Worm (Caenorhabditis elegans) whole organism, young adult: ENCODE measurements around the gene Y45F10B.9.
A peak's percentile ranks its signal among the peaks of the same experiment; 100 is the strongest.

Source experiments
- B0261.1 ChIP-seq: sonication (generic microtip); optimal IDR thresholded peaks from 2 replicates; lab custom pipeline; 2016; ENCODE audit warnings: mild to moderate bottlenecking, missing genetic modification characterization, moderate library complexity, missing compliant biosample characterization
- D2030.7 ChIP-seq: fragments of 200-800 bp; sonication (Bioruptor generic); IDR thresholded peaks from 2 replicates; pipeline ENCODE4 v1.3.6; 2022; ENCODE audit warnings: missing genetic modification reagents, missing genetic modification characterization, missing compliant biosample characterization
- F10E7.11 ChIP-seq: sonication (generic microtip); optimal IDR thresholded peaks from 2 replicates; lab custom pipeline; 2017; ENCODE audit warnings: mild to moderate bottlenecking, missing genetic modification characterization, moderate library complexity, missing compliant biosample characterization
- F33H1.4 ChIP-seq: fragments of 200-800 bp; sonication (Bioruptor generic); IDR thresholded peaks from 2 replicates; pipeline ENCODE4 v1.3.6; 2022; ENCODE audit warnings: missing genetic modification reagents, missing genetic modification characterization, missing compliant biosample characterization
- F57C9.4 ChIP-seq: sonication (generic microtip); optimal IDR thresholded peaks from 2 replicates; lab custom pipeline; 2017; ENCODE audit warnings: mild to moderate bottlenecking, missing genetic modification characterization, missing compliant biosample characterization
- K12H6.12 ChIP-seq: fragments of 200-800 bp; sonication (Bioruptor generic); optimal IDR thresholded peaks from 2 replicates; lab custom pipeline; 2018; ENCODE audit warnings: mild to moderate bottlenecking, missing genetic modification characterization, missing compliant biosample characterization
- Y53F4B.3 ChIP-seq: fragments of 200-800 bp; sonication (Bioruptor generic); IDR thresholded peaks from 2 replicates; pipeline ENCODE4 v1.3.6; 2022; ENCODE audit warnings: missing genetic modification reagents, missing genetic modification characterization, missing compliant biosample characterization
- Y56A3A.18 ChIP-seq: fragments of 200-800 bp; sonication (Bioruptor generic); IDR thresholded peaks from 2 replicates; pipeline ENCODE4 v1.3.6; 2022; ENCODE audit warnings: missing genetic modification reagents, missing genetic modification characterization, missing compliant biosample characterization
- Y95B8A.8 ChIP-seq: fragments of 200-800 bp; sonication (Bioruptor generic); IDR thresholded peaks from 2 replicates; pipeline ENCODE4 v1.3.6; 2022; ENCODE audit warnings: missing genetic modification reagents, missing genetic modification characterization, missing compliant biosample characterization
- attf-6 ChIP-seq: fragments of 200-800 bp; sonication (Bioruptor generic); IDR thresholded peaks from 2 replicates; pipeline ENCODE4 v1.3.6; 2022; ENCODE audit warnings: missing genetic modification reagents, missing genetic modification characterization, missing compliant biosample characterization
- dpff-1 ChIP-seq: sonication (generic microtip); optimal IDR thresholded peaks from 2 replicates; lab custom pipeline; 2017; ENCODE audit warnings: mild to moderate bottlenecking, missing genetic modification characterization, missing compliant biosample characterization
- egrh-3 ChIP-seq: fragments of 200-800 bp; sonication (Bioruptor generic); IDR thresholded peaks from 2 replicates; pipeline ENCODE4 v1.3.6; 2022; ENCODE audit warnings: missing genetic modification reagents, missing genetic modification characterization, missing compliant biosample characterization
- ekl-4 ChIP-seq: fragments of 200-800 bp; sonication (Bioruptor generic); IDR thresholded peaks from 2 replicates; pipeline ENCODE4 v1.3.6; 2022; ENCODE audit warnings: missing genetic modification reagents, missing genetic modification characterization, missing compliant biosample characterization
- fkh-3 ChIP-seq: sonication (generic microtip); optimal IDR thresholded peaks from 2 replicates; lab custom pipeline; 2016; ENCODE audit warnings: mild to moderate bottlenecking, missing genetic modification characterization, missing compliant biosample characterization
- him-1 ChIP-seq: sonication (generic microtip); optimal IDR thresholded peaks from 2 replicates; lab custom pipeline; 2016; ENCODE audit warnings: missing genotype, missing genetic modification reagents, missing genetic modification characterization, missing compliant biosample characterization
- hlh-26 ChIP-seq: fragments of 200-800 bp; sonication (Bioruptor generic); conservative IDR thresholded peaks from 2 replicates; pipeline ENCODE4 v1.3.6; 2022; ENCODE audit warnings: missing genetic modification reagents, missing genetic modification characterization, missing compliant biosample characterization
- hmg-1.2 ChIP-seq: fragments of 200-800 bp; sonication (Bioruptor generic); IDR thresholded peaks from 2 replicates; pipeline ENCODE4 v1.3.6; 2022; ENCODE audit warnings: missing genetic modification reagents, missing genetic modification characterization, missing compliant biosample characterization
- hsf-1 ChIP-seq: fragments of 200-800 bp; sonication (Bioruptor generic); IDR thresholded peaks from 2 replicates; pipeline ENCODE4 v1.3.6; 2022; ENCODE audit warnings: missing genetic modification reagents, missing genetic modification characterization, missing compliant biosample characterization
- lsl-1 ChIP-seq: fragments of 200-800 bp; sonication (Bioruptor generic); optimal IDR thresholded peaks from 2 replicates; lab custom pipeline; 2018; ENCODE audit warnings: mild to moderate bottlenecking, missing genetic modification characterization, moderate library complexity, missing compliant biosample characterization
- madf-6 ChIP-seq: fragments of 200-800 bp; sonication (Bioruptor generic); IDR thresholded peaks from 2 replicates; pipeline ENCODE4 v1.3.6; 2022; ENCODE audit warnings: missing genetic modification reagents, missing genetic modification characterization, missing compliant biosample characterization
- nfya-2 ChIP-seq: fragments of 200-800 bp; sonication (Bioruptor generic); IDR thresholded peaks from 2 replicates; pipeline ENCODE4 v1.3.6; 2022; ENCODE audit warnings: missing genetic modification reagents, missing genetic modification characterization, missing compliant biosample characterization
- nhr-80 ChIP-seq: sonication (generic microtip); optimal IDR thresholded peaks from 2 replicates; lab custom pipeline; 2016; ENCODE audit warnings: missing genetic modification characterization, missing compliant biosample characterization
- rcor-1 ChIP-seq: fragments of 200-800 bp; sonication (Bioruptor generic); IDR thresholded peaks from 2 replicates; pipeline ENCODE4 v1.3.6; 2022; ENCODE audit warnings: missing genetic modification reagents, missing genetic modification characterization, missing compliant biosample characterization
- rec-8 ChIP-seq, 2 experiments: sonication (generic microtip); optimal IDR thresholded peaks; 2 replicates each; lab custom pipeline; 2016; ENCODE audit warnings: mild to moderate bottlenecking in 2 of 2, missing genetic modification characterization in 2 of 2, missing genetic modification reagents in 2 of 2, missing genotype in 2 of 2, missing biosample characterization in 1 of 2, missing compliant biosample characterization in 1 of 2, moderate library complexity in 1 of 2
- snpc-1.1 ChIP-seq: sonication (generic microtip); optimal IDR thresholded peaks from 2 replicates; lab custom pipeline; 2017; ENCODE audit warnings: missing genetic modification characterization, mild to moderate bottlenecking, missing compliant biosample characterization, antibody characterized with exemption, moderate library complexity, missing genotype, missing genetic modification reagents; ENCODE audit not compliant: insufficient read depth
- snpc-1.3 ChIP-seq: sonication (generic microtip); optimal IDR thresholded peaks from 2 replicates; lab custom pipeline; 2017; ENCODE audit warnings: missing genetic modification characterization, mild to moderate bottlenecking, missing compliant biosample characterization, antibody characterized with exemption, moderate library complexity, missing genotype, missing genetic modification reagents; ENCODE audit not compliant: insufficient read depth
- snpc-3.4 ChIP-seq: sonication (generic microtip); optimal IDR thresholded peaks from 2 replicates; lab custom pipeline; 2017; ENCODE audit warnings: missing genetic modification characterization, mild to moderate bottlenecking, missing compliant biosample characterization, antibody characterized with exemption, moderate library complexity, missing genotype, missing genetic modification reagents
- snpc-4 ChIP-seq, 5 experiments: fragments of 150-350 bp in 1 of 5; sonication (generic microtip) in 4 of 5; optimal IDR thresholded peaks; 2 replicates each; lab custom pipeline; 2014 to 2018; ENCODE audit warnings: missing genetic modification characterization in 5 of 5, missing biosample characterization in 3 of 5, antibody characterized with exemption in 2 of 5, mild to moderate bottlenecking in 2 of 5, missing compliant biosample characterization in 2 of 5, missing genotype in 2 of 5, moderate library complexity in 2 of 5, missing genetic modification reagents in 1 of 5
- tbp1 ChIP-seq: fragments of 200-800 bp; sonication (Bioruptor generic); optimal IDR thresholded peaks from 2 replicates; lab custom pipeline; 2018; ENCODE audit warnings: mild to moderate bottlenecking, missing genetic modification characterization, missing compliant biosample characterization
- unc-130 ChIP-seq: sonication (generic microtip); optimal IDR thresholded peaks from 2 replicates; lab custom pipeline; 2016; ENCODE audit warnings: missing genetic modification reagents, missing genetic modification characterization, missing compliant biosample characterization
- zfh-2 ChIP-seq: fragments of 200-800 bp; sonication (Bioruptor generic); conservative IDR thresholded peaks from 2 replicates; pipeline ENCODE4 v1.3.6; 2022; ENCODE audit warnings: missing genetic modification reagents, missing genetic modification characterization, missing compliant biosample characterization
- ztf-22 ChIP-seq: fragments of 200-800 bp; sonication (Bioruptor generic); optimal IDR thresholded peaks from 2 replicates; lab custom pipeline; 2018; ENCODE audit warnings: mild to moderate bottlenecking, missing genetic modification characterization, moderate library complexity, missing compliant biosample characterization
- ztf-25 ChIP-seq: fragments of 200-800 bp; sonication (Bioruptor generic); IDR thresholded peaks from 2 replicates; pipeline ENCODE4 v1.3.6; 2022; ENCODE audit warnings: missing genetic modification reagents, missing genetic modification characterization, missing compliant biosample characterization
- ztf-6 ChIP-seq: fragments of 200-800 bp; sonication (Bioruptor generic); IDR thresholded peaks from 2 replicates; pipeline ENCODE4 v1.3.6; 2022; ENCODE audit warnings: missing genetic modification reagents, missing genetic modification characterization, missing compliant biosample characterization

The Y45F10B.9 gene

ce11 chrIV:13626469-13626868 is 28.8 kb upstream of the Y45F10B.9 start, which contains the start of gene sru-21:
Gene sru-21, plus strand, starts transcription at chrIV:13626769.
- TF ChIP-seq nfya-2 (GFP tag; lab: Robert Waterston, UW) = no peak
- TF ChIP-seq Y95B8A.8 (GFP tag; lab: Robert Waterston, UW) = no peak
- no peak for TF ChIP-seq ztf-25 (GFP tag; lab: Robert Waterston, UW)
- TF ChIP-seq lsl-1 = no peak
- TF ChIP-seq hlh-26 = no peak
- no peak for TF ChIP-seq B0261.1 (tag; lab: Kevin White, UChicago)
- TF ChIP-seq rec-8 (tag; optimal IDR thresholded peaks at IDR 0.05; lab: Kevin White, UChicago) = no peak
- TF ChIP-seq Y53F4B.3 = no peak
- TF ChIP-seq ztf-6 (GFP tag; lab: Robert Waterston, UW) = no peak

ce11 chrIV:13623533-13623932 is 25.8 kb upstream of the Y45F10B.9 start, which contains the start of gene C08F11.1:
Gene C08F11.1, plus strand, starts transcription at chrIV:13623833.
- TF ChIP-seq F57C9.4 (tag; lab: Kevin White, UChicago) (no peak), snpc-4 (GFP tag; optimal IDR thresholded peaks at IDR 0.05; lab: Kevin White, UChicago) (no peak), snpc-4 (tag; optimal IDR thresholded peaks at IDR 0.05; lab: Kevin White, UChicago) (peak in 1 of 4 experiments; percentile 29), F33H1.4 (GFP tag; lab: Robert Waterston, UW) (no peak)
- TF ChIP-seq, all 124 proteins: peak for 1

DNA sequence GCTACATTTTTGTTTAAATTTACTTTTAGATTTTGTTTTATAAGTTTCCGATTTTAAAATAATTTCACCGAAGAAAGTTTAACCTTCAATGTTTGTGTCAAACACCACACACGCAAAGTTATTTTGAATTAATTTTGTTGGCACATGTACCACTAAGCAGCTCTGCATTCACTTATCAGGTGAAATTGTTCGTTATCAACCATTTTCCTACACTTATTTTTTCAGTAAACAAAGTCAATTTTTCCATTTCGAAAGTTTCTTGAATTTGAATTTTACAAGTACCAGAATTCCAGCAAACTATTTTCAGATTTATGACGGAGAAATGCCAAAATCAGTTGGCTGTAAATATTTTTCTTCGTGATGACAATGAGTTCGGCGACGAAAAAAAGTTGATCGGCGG is 21.5 kb upstream of the Y45F10B.9 start, which contains the start of gene C08F11.3:
C08F11.3 (plus strand) TSS at position 301 of the 400 bp plus-strand sequence.
- TF ChIP-seq ztf-22 = no peak
- no peak for TF ChIP-seq dpff-1 (tag; lab: Kevin White, UChicago)
- no peak for TF ChIP-seq F10E7.11

ce11 chrIV:13609755-13610154 is 12.0 kb upstream of the Y45F10B.9 start, which contains the start of gene C08F11.13:
Gene C08F11.13, minus strand, starts transcription at chrIV:13609892.
- TF ChIP-seq Y56A3A.18 (no peak), nhr-80 (tag; lab: Kevin White, UChicago) (peak; percentile 26)

DNA sequence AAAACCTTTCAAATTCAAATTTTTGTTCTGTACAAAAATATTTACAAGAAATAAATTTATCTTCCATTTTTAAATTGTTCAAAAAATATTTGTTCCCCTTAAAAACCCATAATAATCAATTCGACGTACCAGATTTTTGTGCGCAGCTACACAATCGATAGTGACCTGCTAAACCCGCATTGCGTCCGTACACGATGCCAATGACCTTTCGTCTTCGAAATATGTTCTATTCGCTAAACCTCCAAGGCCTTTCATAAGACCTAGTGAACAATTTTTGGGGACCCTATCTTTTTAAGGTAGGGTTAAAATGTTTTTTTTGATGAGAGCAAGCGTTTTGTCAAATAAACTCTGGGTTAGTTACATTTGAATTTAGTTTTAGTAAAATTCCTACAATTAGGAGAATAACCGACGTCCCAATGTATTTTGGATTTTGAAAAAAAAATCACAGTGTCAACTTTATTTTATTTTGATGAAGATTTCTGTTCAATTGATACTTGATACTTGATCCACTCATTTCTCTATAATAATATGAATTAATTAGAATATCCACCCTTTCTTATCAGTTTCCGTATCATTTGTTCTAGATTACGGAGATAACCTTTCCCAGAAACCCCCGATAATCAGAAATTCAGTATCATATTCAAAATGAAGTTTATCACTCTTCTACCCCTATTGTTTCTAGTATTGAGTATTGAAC is 4.4 kb upstream of the Y45F10B.9 start, which contains the start of gene Y45F10B.59:
Y45F10B.59 (plus strand) TSS at position 647 of the 697 bp plus-strand sequence.
- TF ChIP-seq egrh-3 (GFP tag; lab: Robert Waterston, UW) (no peak), D2030.7 (GFP tag; lab: Robert Waterston, UW) (peak; percentile 57), hmg-1.2 (GFP tag; lab: Robert Waterston, UW) (peak; percentile 97), unc-130 (GFP tag; lab: Kevin White, UChicago) (no peak), hsf-1 (GFP tag; lab: Robert Waterston, UW) (0 out of 2 replicates have a peak, but pooled peaks have one; percentile 20), attf-6 (GFP tag; lab: Robert Waterston, UW) (peak; percentile 94), ekl-4 (GFP tag; lab: Robert Waterston, UW) (0 out of 2 replicates have a peak, but pooled peaks have one; percentile 35), K12H6.12 (tag; lab: Kevin White, UChicago) (no peak), snpc-1.1 (tag; lab: Kevin White, UChicago) (peak; percentile 93), him-1 (tag; lab: Kevin White, UChicago) (no peak), snpc-1.3 (tag; lab: Kevin White, UChicago) (peak; percentile 81), rec-8 (tag; optimal IDR thresholded peaks at IDR 0.05; lab: Kevin White, UChicago) (no peak), madf-6 (peak; percentile 65; the same call in 1 of the 2 replicates), snpc-3.4 (tag; lab: Kevin White, UChicago) (peak; percentile 84), fkh-3 (tag; lab: Kevin White, UChicago) (no peak), rcor-1 (GFP tag; lab: Robert Waterston, UW) (0 out of 2 replicates have a peak, but pooled peaks have one; percentile 16), tbp1 (GFP tag; lab: Kevin White, UChicago) (peak; percentile 68), zfh-2 (no peak), snpc-4 (GFP tag; optimal IDR thresholded peaks at IDR 0.05; lab: Kevin White, UChicago) (peak; percentile 92), snpc-4 (tag; optimal IDR thresholded peaks at IDR 0.05; lab: Kevin White, UChicago) (peak; percentile 90 to 94 (median 92))
